Worm (Caenorhabditis elegans): Measurements from ENCODE around the gene daf-19.

DNA sequence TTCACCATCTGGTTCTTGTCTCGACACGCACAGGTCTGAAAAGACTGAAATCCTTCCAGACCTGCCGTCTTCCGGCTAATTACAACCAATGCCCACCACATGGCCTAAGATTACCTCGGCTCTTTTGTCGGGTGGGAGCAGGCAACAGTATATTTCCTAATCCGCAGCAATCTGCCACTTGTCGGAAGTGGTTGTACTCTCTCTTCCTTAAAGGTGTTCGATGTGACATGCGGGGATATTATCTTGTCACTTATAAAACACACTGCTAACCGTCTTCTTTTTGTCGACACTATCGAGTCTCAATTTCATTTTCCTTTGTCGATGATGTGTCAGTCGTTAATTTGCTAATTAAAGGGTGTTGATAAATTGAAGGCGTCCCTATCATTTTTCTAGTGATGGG lies 25.1 kb downstream of the daf-19 start, which contains the start of gene F27E5.3:
- no peak for TF ChIP-seq ceh-8 (GFP tag; optimal IDR thresholded peaks at IDR 0.05)
- TF ChIP-seq unc-62 (GFP tag; optimal IDR thresholded peaks at IDR 0.05), result no peak
- TF ChIP-seq grh-1 (GFP tag; IDR thresholded peaks at IDR 0.05), result no peak
- TF ChIP-seq nhr-11 (tag; optimal IDR thresholded peaks at IDR 0.05), result no peak
- TF ChIP-seq nhr-76 (tag; optimal IDR thresholded peaks at IDR 0.05), result no peak
- TF ChIP-seq efl-3 (GFP tag; optimal IDR thresholded peaks at IDR 0.05), result no peak
- TF ChIP-seq ama-1 (optimal IDR thresholded peaks at IDR 0.05), result no peak

All from whole organism, L1 larva.